Fruit fly (Drosophila melanogaster): ENCODE data around the gene CG9988.

DNA sequence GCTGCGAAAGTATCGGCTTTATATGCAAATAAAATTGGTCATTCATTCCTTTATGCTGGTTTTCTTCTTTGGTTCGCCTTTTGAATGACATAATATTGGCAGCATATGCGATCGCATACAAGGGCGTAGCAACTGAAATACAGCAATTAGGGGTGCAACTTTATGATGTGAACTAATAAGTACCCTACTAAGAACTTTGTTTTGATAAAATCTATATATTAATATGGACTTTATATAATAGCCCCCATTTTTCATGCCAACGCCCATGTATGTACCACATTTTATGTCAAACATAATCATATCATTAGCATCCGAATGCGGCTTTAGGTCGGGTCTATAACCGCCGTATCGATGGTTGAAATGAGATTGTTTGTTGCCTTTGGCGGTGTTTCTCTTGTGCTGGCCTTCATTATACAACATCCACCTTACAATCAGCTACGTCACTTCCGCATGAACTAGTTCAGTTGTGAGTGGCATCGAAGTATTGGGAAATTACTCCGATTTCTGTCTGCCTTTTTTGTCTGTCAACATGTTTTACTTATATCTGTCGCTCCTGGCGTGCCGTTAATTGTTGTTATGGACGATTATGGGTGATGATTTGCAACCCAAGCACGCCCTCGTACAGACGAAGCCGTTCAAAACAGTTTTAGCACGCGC is 40.8 kb downstream of the CG9988 start:
- no peak for TF ChIP-seq CG6808 (GFP tag; optimal IDR thresholded peaks at IDR 0.05)
- no peak for TF ChIP-seq CG11902 (GFP tag; optimal IDR thresholded peaks at IDR 0.05)
- TF ChIP-seq salr (GFP tag; optimal IDR thresholded peaks at IDR 0.05) = no peak
- no peak for TF ChIP-seq Hr38 (GFP tag; optimal IDR thresholded peaks at IDR 0.05)
- no peak for TF ChIP-seq CG9139 (GFP tag; optimal IDR thresholded peaks at IDR 0.05)
- no peak for TF ChIP-seq CG3032 (tag; optimal IDR thresholded peaks at IDR 0.05)
- no peak for TF ChIP-seq CG6276 (GFP tag; optimal IDR thresholded peaks at IDR 0.05)
- no peak for TF ChIP-seq OdsH (GFP tag; optimal IDR thresholded peaks at IDR 0.05)
- TF ChIP-seq CG8119 (GFP tag; IDR thresholded peaks at IDR 0.05) = no peak
- no peak for TF ChIP-seq CG11762 (GFP tag; optimal IDR thresholded peaks at IDR 0.05; ENCODE audit: insufficient read depth)
- no peak for TF ChIP-seq Sox102F (GFP tag; optimal IDR thresholded peaks at IDR 0.05)
